Worm (Caenorhabditis elegans): ENCODE data around the gene acr-20.

ce11 chrII:14388213-14388612, 10.5 kb upstream of the acr-20 start, which contains the start of gene F26H11.8:
- TF ChIP-seq zag-1 (tag; optimal IDR thresholded peaks at IDR 0.05): no peak
- no peak for TF ChIP-seq unc-39 (tag; optimal IDR thresholded peaks at IDR 0.05)
- no peak for TF ChIP-seq mab-5 (tag; optimal IDR thresholded peaks at IDR 0.05)
- TF ChIP-seq nhr-25 (tag; optimal IDR thresholded peaks at IDR 0.05): no peak
- no peak for TF ChIP-seq elt-1 (tag; optimal IDR thresholded peaks at IDR 0.05)
- TF ChIP-seq unc-62 (GFP tag; optimal IDR thresholded peaks at IDR 0.05): no peak
- TF ChIP-seq nhr-6 (tag; optimal IDR thresholded peaks at IDR 0.05): no peak
- no peak for TF ChIP-seq unc-55 (GFP tag; optimal IDR thresholded peaks at IDR 0.05)
- no peak for TF ChIP-seq ceh-82 (tag; optimal IDR thresholded peaks at IDR 0.05)
- no peak for TF ChIP-seq ztf-11 (tag; optimal IDR thresholded peaks at IDR 0.05)
